Fruit fly (Drosophila melanogaster) whole organism, embryonic: Measurements from ENCODE around the gene Gr64b.

Experiments
- ATbp ChIP-seq: fragments of 200-800 bp; sonication (Bioruptor generic); optimal IDR thresholded peaks from 2 replicates; lab custom pipeline; 2017; ENCODE audit warnings: missing biosample characterization, mild to moderate bottlenecking, missing genetic modification characterization, missing genetic modification reagents
- Abd-B ChIP-seq: fragments of 200-800 bp; sonication (Bioruptor generic); optimal IDR thresholded peaks from 2 replicates; lab custom pipeline; 2018; ENCODE audit warnings: missing biosample characterization, mild to moderate bottlenecking, missing genetic modification characterization, moderate library complexity
- CG10274 ChIP-seq: fragments of 200-800 bp; sonication (Bioruptor generic); optimal IDR thresholded peaks from 3 replicates; lab custom pipeline; 2017; ENCODE audit warnings: missing biosample characterization, mild to moderate bottlenecking, missing genetic modification characterization
- CG11456 ChIP-seq: fragments of 200-800 bp; sonication (Bioruptor generic); IDR thresholded peaks from 3 replicates; pipeline ENCODE4 v1.3.6; 2022; ENCODE audit warnings: missing biosample characterization, missing genetic modification characterization
- CG12299 ChIP-seq: fragments of 200-800 bp; sonication (Bioruptor generic); optimal IDR thresholded peaks from 2 replicates; lab custom pipeline; 2018; ENCODE audit warnings: missing biosample characterization, mild to moderate bottlenecking, missing genetic modification characterization
- CG1529 ChIP-seq: fragments of 200-800 bp; sonication (Bioruptor generic); optimal IDR thresholded peaks from 3 replicates; lab custom pipeline; 2018; ENCODE audit warnings: missing biosample characterization, missing genetic modification characterization
- CG15601 ChIP-seq: fragments of 200-800 bp; sonication (Bioruptor generic); optimal IDR thresholded peaks from 3 replicates; lab custom pipeline; 2019; ENCODE audit warnings: missing biosample characterization, mild to moderate bottlenecking, missing genetic modification characterization, moderate library complexity
- CG1647 ChIP-seq: fragments of 200-800 bp; sonication (Bioruptor generic); optimal IDR thresholded peaks from 3 replicates; lab custom pipeline; 2016; ENCODE audit warnings: missing biosample characterization, missing genetic modification characterization
- CG17328 ChIP-seq: fragments of 200-800 bp; sonication (Bioruptor generic); IDR thresholded peaks from 2 replicates; pipeline ENCODE4 v1.3.6; 2022; ENCODE audit warnings: missing biosample characterization, missing genetic modification characterization
- CG17359 ChIP-seq: fragments of 200-800 bp; sonication (Bioruptor generic); optimal IDR thresholded peaks from 3 replicates; lab custom pipeline; 2018; ENCODE audit warnings: missing biosample characterization, mild to moderate bottlenecking, missing genetic modification characterization, moderate library complexity
- CG17612 ChIP-seq: fragments of 200-800 bp; sonication (Bioruptor generic); IDR thresholded peaks from 2 replicates; pipeline ENCODE4 v1.3.6; 2022; ENCODE audit warnings: missing biosample characterization, missing genetic modification characterization
- CG2116 ChIP-seq: fragments of 200-800 bp; sonication (Bioruptor generic); optimal IDR thresholded peaks from 3 replicates; lab custom pipeline; 2018; ENCODE audit warnings: missing biosample characterization, mild to moderate bottlenecking, missing genetic modification characterization
- CG2889 ChIP-seq: fragments of 200-800 bp; sonication (Bioruptor generic); IDR thresholded peaks from 3 replicates; pipeline ENCODE4 v1.3.6; 2022; ENCODE audit warnings: missing biosample characterization, missing genetic modification characterization
- CG3065 ChIP-seq: fragments of 200-800 bp; sonication (Bioruptor generic); optimal IDR thresholded peaks from 2 replicates; lab custom pipeline; 2016; ENCODE audit warnings: missing biosample characterization, missing genetic modification characterization
- CG31441 ChIP-seq: fragments of 200-800 bp; sonication (Bioruptor generic); IDR thresholded peaks from 2 replicates; pipeline ENCODE4 v1.3.6; 2022; ENCODE audit warnings: missing biosample characterization, missing genetic modification characterization
- CG5180 ChIP-seq: fragments of 200-800 bp; sonication (Bioruptor generic); optimal IDR thresholded peaks from 3 replicates; lab custom pipeline; 2017; ENCODE audit warnings: missing biosample characterization, missing genetic modification characterization, mild to moderate bottlenecking, moderate library complexity, missing genetic modification reagents
- CG6654 ChIP-seq: fragments of 200-800 bp; sonication (Bioruptor generic); optimal IDR thresholded peaks from 2 replicates; lab custom pipeline; 2017; ENCODE audit warnings: missing biosample characterization, mild to moderate bottlenecking, missing genetic modification characterization
- CG7839 ChIP-seq: fragments of 200-800 bp; sonication (Bioruptor generic); optimal IDR thresholded peaks from 3 replicates; lab custom pipeline; 2018; ENCODE audit warnings: missing biosample characterization, mild to moderate bottlenecking, missing genetic modification characterization, moderate library complexity
- CG7963 ChIP-seq: fragments of 200-800 bp; sonication (Bioruptor generic); IDR thresholded peaks from 3 replicates; pipeline ENCODE4 v1.3.6; 2022; ENCODE audit warnings: missing biosample characterization, missing genetic modification characterization; ENCODE audit not compliant: partially characterized antibody
- Camta ChIP-seq: fragments of 200-800 bp; sonication (Bioruptor generic); optimal IDR thresholded peaks from 2 replicates; lab custom pipeline; 2016; ENCODE audit warnings: missing biosample characterization, missing genetic modification characterization
- CrebB ChIP-seq: fragments of 200-800 bp; sonication (Bioruptor generic); optimal IDR thresholded peaks from 3 replicates; lab custom pipeline; 2018; ENCODE audit warnings: missing biosample characterization, mild to moderate bottlenecking, missing genetic modification characterization
- Dfd ChIP-seq, 2 experiments: fragments of >200 bp; optimal IDR thresholded peaks; 2 replicates each; lab custom pipeline; 2017; ENCODE audit warnings: missing biosample characterization in 2 of 2, missing genetic modification characterization in 2 of 2
- HLHmδ ChIP-seq: fragments of 200-800 bp; sonication (Bioruptor generic); optimal IDR thresholded peaks from 2 replicates; lab custom pipeline; 2018; ENCODE audit warnings: missing biosample characterization, mild to moderate bottlenecking, missing genetic modification characterization, moderate library complexity
- HmgD ChIP-seq: fragments of 200-800 bp; sonication (Bioruptor generic); optimal IDR thresholded peaks from 3 replicates; lab custom pipeline; 2016; ENCODE audit warnings: missing biosample characterization, missing genetic modification characterization
- Hmr ChIP-seq: fragments of 200-800 bp; sonication (Bioruptor generic); optimal IDR thresholded peaks from 3 replicates; lab custom pipeline; 2017; ENCODE audit warnings: mild to moderate bottlenecking, missing biosample characterization, missing genetic modification reagents, missing genetic modification characterization
- Lhr ChIP-seq: fragments of 200-800 bp; sonication (Bioruptor generic); optimal IDR thresholded peaks from 3 replicates; lab custom pipeline; 2017; ENCODE audit warnings: mild to moderate bottlenecking, missing biosample characterization, missing genetic modification reagents, missing genetic modification characterization
- MESR4 ChIP-seq: fragments of 200-800 bp; sonication (Bioruptor generic); optimal IDR thresholded peaks from 2 replicates; lab custom pipeline; 2018; ENCODE audit warnings: missing biosample characterization, mild to moderate bottlenecking, missing genetic modification characterization, moderate library complexity
- Optix ChIP-seq: fragments of 200-800 bp; sonication (Bioruptor generic); IDR thresholded peaks from 3 replicates; pipeline ENCODE4 v1.3.6; 2022; ENCODE audit warnings: missing biosample characterization, missing genetic modification characterization
- Ravus ChIP-seq: fragments of 200-800 bp; sonication (Bioruptor generic); IDR thresholded peaks from 2 replicates; pipeline ENCODE4 v1.3.6; 2022; ENCODE audit warnings: missing biosample characterization, missing genetic modification characterization
- Xbp1 ChIP-seq: fragments of 200-800 bp; sonication (Bioruptor generic); optimal IDR thresholded peaks from 3 replicates; lab custom pipeline; 2016; ENCODE audit warnings: missing biosample characterization, mild to moderate bottlenecking, missing genetic modification characterization
- aop ChIP-seq: fragments of 200-800 bp; sonication (Bioruptor generic); IDR thresholded peaks from 2 replicates; pipeline ENCODE4 v1.3.6; 2022; ENCODE audit warnings: missing biosample characterization, missing genetic modification characterization
- ap ChIP-seq: fragments of 200-800 bp; sonication (Bioruptor generic); IDR thresholded peaks from 2 replicates; pipeline ENCODE4 v1.3.6; 2022; ENCODE audit warnings: missing biosample characterization, missing genetic modification characterization
- ara ChIP-seq: fragments of 200-800 bp; sonication (Bioruptor generic); IDR thresholded peaks from 2 replicates; pipeline ENCODE4 v1.3.6; 2022; ENCODE audit warnings: missing biosample characterization, missing genetic modification characterization
- cg ChIP-seq: fragments of 200-800 bp; sonication (Bioruptor generic); optimal IDR thresholded peaks from 3 replicates; lab custom pipeline; 2019; ENCODE audit warnings: missing biosample characterization, mild to moderate bottlenecking, missing genetic modification characterization, moderate library complexity
- dimm ChIP-seq: fragments of 200-800 bp; sonication (Bioruptor generic); IDR thresholded peaks from 2 replicates; pipeline ENCODE4 v1.3.6; 2022; ENCODE audit warnings: missing biosample characterization, missing genetic modification characterization
- disco-r ChIP-seq: fragments of 200-800 bp; sonication (Bioruptor generic); optimal IDR thresholded peaks from 2 replicates; lab custom pipeline; 2016; ENCODE audit warnings: missing biosample characterization, missing genetic modification characterization
- dysf ChIP-seq: fragments of 200-800 bp; sonication (Bioruptor generic); IDR thresholded peaks from 3 replicates; pipeline ENCODE4 v1.3.6; 2022; ENCODE audit warnings: missing biosample characterization, missing genetic modification characterization
- en ChIP-seq: fragments of 200-800 bp; sonication (Bioruptor generic); optimal IDR thresholded peaks from 2 replicates; lab custom pipeline; 2016; ENCODE audit warnings: missing biosample characterization, missing genetic modification characterization
- ewg ChIP-seq: fragments of 200-800 bp; sonication (Bioruptor generic); optimal IDR thresholded peaks from 3 replicates; lab custom pipeline; 2017; ENCODE audit warnings: mild to moderate bottlenecking, missing biosample characterization, missing genetic modification reagents, missing genetic modification characterization
- gfzf ChIP-seq: fragments of 200-800 bp; sonication (Bioruptor generic); optimal IDR thresholded peaks from 2 replicates; lab custom pipeline; 2016; ENCODE audit warnings: missing biosample characterization, mild to moderate bottlenecking, missing genetic modification characterization, moderate library complexity
- kah ChIP-seq: fragments of 200-800 bp; sonication (Bioruptor generic); optimal IDR thresholded peaks from 2 replicates; lab custom pipeline; 2018; ENCODE audit warnings: missing biosample characterization, mild to moderate bottlenecking, missing genetic modification characterization
- kay ChIP-seq: fragments of 200-800 bp; sonication (Bioruptor generic); optimal IDR thresholded peaks from 2 replicates; lab custom pipeline; 2016; ENCODE audit warnings: missing biosample characterization, missing genetic modification characterization
- org-1 ChIP-seq: fragments of 200-800 bp; sonication (Bioruptor generic); optimal IDR thresholded peaks from 2 replicates; lab custom pipeline; 2017; ENCODE audit warnings: missing biosample characterization, missing genetic modification characterization
- pho ChIP-seq: fragments of 200-800 bp; sonication (Bioruptor generic); optimal IDR thresholded peaks from 2 replicates; lab custom pipeline; 2016; ENCODE audit warnings: missing biosample characterization, missing genetic modification characterization
- pros ChIP-seq: fragments of 200-800 bp; sonication (Bioruptor generic); optimal IDR thresholded peaks from 3 replicates; lab custom pipeline; 2019; ENCODE audit warnings: missing biosample characterization, mild to moderate bottlenecking, missing genetic modification characterization, moderate library complexity
- rib ChIP-seq: fragments of 200-800 bp; sonication (Bioruptor generic); IDR thresholded peaks from 2 replicates; pipeline ENCODE4 v1.3.6; 2022; ENCODE audit warnings: missing biosample characterization, missing genetic modification characterization
- sd ChIP-seq: fragments of 200-800 bp; sonication (Bioruptor generic); optimal IDR thresholded peaks from 3 replicates; lab custom pipeline; 2018; ENCODE audit warnings: missing biosample characterization, mild to moderate bottlenecking, missing genetic modification characterization, moderate library complexity
- sens-2 ChIP-seq: fragments of 200-800 bp; sonication (Bioruptor generic); IDR thresholded peaks from 2 replicates; pipeline ENCODE4 v1.3.6; 2022; ENCODE audit warnings: missing biosample characterization, missing genetic modification characterization
- sqz ChIP-seq: fragments of 200-800 bp; sonication (Bioruptor generic); optimal IDR thresholded peaks from 3 replicates; lab custom pipeline; 2018; ENCODE audit warnings: missing biosample characterization, mild to moderate bottlenecking, missing genetic modification characterization
- unpg ChIP-seq: fragments of 200-800 bp; sonication (Bioruptor generic); optimal IDR thresholded peaks from 3 replicates; lab custom pipeline; 2018; ENCODE audit warnings: missing biosample characterization, mild to moderate bottlenecking, missing genetic modification characterization, moderate library complexity
- vfl ChIP-seq: fragments of 200-800 bp; sonication (Bioruptor generic); optimal IDR thresholded peaks from 2 replicates; lab custom pipeline; 2016; ENCODE audit warnings: missing biosample characterization, missing genetic modification characterization

Gene Gr64b

dm6 chr3L:3983466-3983946, 44.9 kb upstream of the Gr64b start, which contains the start of gene scrt (continued):
- TF ChIP-seq cg (no peak), CrebB (tag; lab: Kevin White, UChicago) (no peak), pho (GFP tag; lab: Kevin White, UChicago) (peak; percentile 34), CG31441 (GFP tag; lab: Robert Waterston, UW) (0 out of 2 replicates have a peak, but pooled peaks have one; percentile 37), Hmr (GFP tag; lab: Kevin White, UChicago) (peak; percentile 66), en (no peak), CG7963 (no peak; the same call in 2 of the 3 replicates), Abd-B (GFP tag; lab: Kevin White, UChicago) (no peak), sd (tag; lab: Kevin White, UChicago) (no peak), CG7839 (tag; lab: Kevin White, UChicago) (no peak), Camta (peak; percentile 11), unpg (GFP tag; lab: Kevin White, UChicago) (peak; percentile 59), Xbp1 (peak; percentile 38), ara (peak; percentile 79), dimm (no peak), CG15601 (tag; lab: Kevin White, UChicago) (peak; percentile 51), CG12299 (tag; lab: Kevin White, UChicago) (no peak), CG17328 (GFP tag; lab: Robert Waterston, UW) (0 out of 2 replicates have a peak, but pooled peaks have one; percentile 33), ewg (GFP tag; lab: Kevin White, UChicago) (peak; percentile 37), CG5180 (GFP tag; lab: Kevin White, UChicago) (peak; percentile 31), CG10274 (GFP tag; lab: Kevin White, UChicago) (no peak), disco-r (GFP tag; lab: Kevin White, UChicago) (no peak), Dfd (GFP tag; optimal IDR thresholded peaks at IDR 0.05; lab: Kevin White, UChicago) (no peak), CG1647 (GFP tag; lab: Kevin White, UChicago) (no peak), rib (no peak), Lhr (GFP tag; lab: Kevin White, UChicago) (no peak), Optix (GFP tag; lab: Robert Waterston, UW) (peak; percentile 49; the same call in 1 of the 3 replicates), MESR4 (GFP tag; lab: Kevin White, UChicago) (no peak), CG17612 (GFP tag; lab: Robert Waterston, UW) (no peak), kay (GFP tag; lab: Kevin White, UChicago) (peak; percentile 3), CG1529 (peak; percentile 1), CG11456 (no peak), HmgD (GFP tag; lab: Kevin White, UChicago) (peak; percentile 18), sens-2 (GFP tag; lab: Robert Waterston, UW) (no peak), pros (GFP tag; lab: Kevin White, UChicago) (peak; percentile 24), CG2889 (GFP tag; lab: Robert Waterston, UW) (no peak), Ravus (GFP tag; lab: Robert Waterston, UW) (no peak), gfzf (no peak), sqz (GFP tag; lab: Kevin White, UChicago) (no peak), org-1 (GFP tag; lab: Kevin White, UChicago) (peak; percentile 18), ap (no peak), dysf (peak; percentile 71), ATbp (GFP tag; lab: Kevin White, UChicago) (no peak), kah (GFP tag; lab: Kevin White, UChicago) (no peak), HLHmδ (no peak), CG3065 (GFP tag; lab: Kevin White, UChicago) (no peak), CG6654 (GFP tag; lab: Kevin White, UChicago) (no peak), CG17359 (peak; percentile 12), CG2116 (GFP tag; lab: Kevin White, UChicago) (peak; percentile 18), vfl (no peak), aop (no peak)
